Worm (Caenorhabditis elegans) whole organism, L4/young adult: Measurements from ENCODE around the gene gck-2.

ENCODE experiments used
- W03F9.2 ChIP-seq: fragments of 150-350 bp; optimal IDR thresholded peaks from 2 replicates; lab custom pipeline; 2014; ENCODE audit warnings: missing biosample characterization, missing genetic modification characterization
- dao-5 ChIP-seq: sonication (generic microtip); optimal IDR thresholded peaks from 2 replicates; lab custom pipeline; 2016; ENCODE audit warnings: missing genotype, missing genetic modification characterization, moderate library complexity, missing compliant biosample characterization
- him-1 ChIP-seq: sonication (generic microtip); optimal IDR thresholded peaks from 2 replicates; lab custom pipeline; 2016; ENCODE audit warnings: missing genotype, missing genetic modification reagents, missing genetic modification characterization, missing compliant biosample characterization

DNA sequence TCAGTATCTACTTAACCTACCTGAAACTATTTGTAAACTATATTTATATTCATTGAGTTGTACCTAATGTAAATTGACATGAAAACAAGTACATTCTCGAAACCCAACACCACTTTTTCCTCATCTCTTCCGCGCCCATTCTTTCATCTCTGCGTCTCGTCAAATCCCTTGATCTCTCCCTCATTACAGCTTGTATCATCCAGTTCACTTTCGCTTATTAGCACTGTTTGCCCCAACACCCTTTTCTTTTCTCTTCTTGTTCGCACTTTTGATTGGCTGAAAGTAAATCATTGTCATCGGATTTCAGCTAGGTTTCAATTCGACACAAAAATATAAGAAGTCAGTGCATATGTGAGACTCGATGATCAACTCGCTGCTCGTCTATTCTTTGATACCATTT, 47.7 kb downstream of the gck-2 start, which contains the start of gene T25F10.3:
- TF ChIP-seq him-1 (tag; lab: Kevin White, UChicago) (no peak), W03F9.2 (tag; lab: Kevin White, UChicago) (no peak), dao-5 (tag; lab: Kevin White, UChicago) (no peak)
